Fruit fly (Drosophila melanogaster): ENCODE results near the gene Cdlc2.

The Cdlc2 gene

dm6 chr2L:1386512-1386911 is 42.3 kb downstream of the Cdlc2 start:
- peak; percentile 6 for TF ChIP-seq Ssrp (tag; optimal IDR thresholded peaks at IDR 0.05)
- peak; percentile 47; the same call in 1 of the 3 replicates for TF ChIP-seq CG17361 (GFP tag; IDR thresholded peaks at IDR 0.05)
- TF ChIP-seq yki (optimal IDR thresholded peaks at IDR 0.05), result no peak
- peak; percentile 74 for TF ChIP-seq Ets65A (GFP tag)
- no peak for TF ChIP-seq shn (GFP tag; optimal IDR thresholded peaks at IDR 0.05)

DNA sequence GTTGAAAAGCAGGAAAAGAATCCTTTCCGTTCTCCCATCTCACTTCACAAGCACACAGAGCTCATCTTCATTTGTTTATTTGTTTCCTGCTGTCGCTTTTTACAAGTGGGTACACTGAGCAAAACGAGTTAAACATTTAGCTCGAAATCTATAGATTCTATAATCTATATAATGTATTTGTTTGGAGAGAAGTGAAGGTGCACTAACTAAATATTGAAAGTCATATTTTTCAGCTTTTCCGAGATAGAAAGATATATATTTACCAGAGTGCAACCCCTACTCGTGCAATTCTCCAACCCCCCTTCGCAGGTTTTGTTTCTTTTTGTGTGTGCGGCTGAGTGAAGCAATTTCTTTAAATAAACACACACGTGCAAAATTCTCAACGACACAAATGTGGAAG is 43.6 kb downstream of the Cdlc2 start:
- peak; percentile 27 for TF ChIP-seq nerfin-1 (tag; optimal IDR thresholded peaks at IDR 0.05)
- peak; percentile 33 for TF ChIP-seq zf30C (GFP tag; optimal IDR thresholded peaks at IDR 0.05)
- peak in 1 of 2 experiments; percentile 27 for TF ChIP-seq bsh (GFP tag; optimal IDR thresholded peaks at IDR 0.05)
- no peak for TF ChIP-seq CG9215 (GFP tag; IDR thresholded peaks at IDR 0.05)
- TF ChIP-seq CG17361 (GFP tag; IDR thresholded peaks at IDR 0.05), result 0 out of 3 replicates have a peak, but pooled peaks have one; percentile 9
- 0 out of 2 replicates have a peak, but pooled peaks have one; percentile 29 for TF ChIP-seq Drgx (GFP tag; IDR thresholded peaks at IDR 0.05)
- TF ChIP-seq Ets65A (GFP tag), result peak; percentile 53
- no peak for TF ChIP-seq mirr (GFP tag; optimal IDR thresholded peaks at IDR 0.05)

DNA sequence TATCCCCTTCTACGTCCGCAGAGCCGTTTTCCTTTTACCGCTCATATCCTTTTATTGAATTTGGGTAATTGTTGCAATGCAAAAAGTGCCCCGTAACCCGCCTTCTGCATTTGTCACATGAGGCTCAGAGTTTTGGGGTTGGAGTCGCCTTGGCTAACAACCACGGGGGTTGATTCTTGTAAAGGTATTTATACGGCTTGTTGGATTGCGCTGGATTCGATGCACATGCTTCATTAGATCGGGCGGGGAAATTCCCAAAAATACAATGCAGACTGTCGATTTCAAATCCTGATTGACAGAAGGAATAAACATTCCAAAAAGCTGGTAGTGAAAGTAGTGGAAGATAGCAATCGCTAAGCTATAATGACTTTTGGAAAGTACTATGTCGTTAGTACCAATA is 46.1 kb downstream of the Cdlc2 start:
- TF ChIP-seq lov (optimal IDR thresholded peaks at IDR 0.05), result no peak
- no peak for TF ChIP-seq lov (GFP tag; IDR thresholded peaks at IDR 0.05)
- peak; percentile 80 for TF ChIP-seq pros (GFP tag; optimal IDR thresholded peaks at IDR 0.05)
- no peak for TF ChIP-seq CG12659 (GFP tag; optimal IDR thresholded peaks at IDR 0.05)
- no peak for TF ChIP-seq Six4 (GFP tag; optimal IDR thresholded peaks at IDR 0.05)
- peak; percentile 96 for TF ChIP-seq nerfin-1 (tag; optimal IDR thresholded peaks at IDR 0.05)
- TF ChIP-seq gsb-n (tag; optimal IDR thresholded peaks at IDR 0.05), result peak; percentile 26
- peak; percentile 9 for TF ChIP-seq sd (tag; optimal IDR thresholded peaks at IDR 0.05)
- TF ChIP-seq chinmo (GFP tag; IDR thresholded peaks at IDR 0.05; ENCODE audit: partially characterized antibody), result 0 out of 4 replicates have a peak, but pooled peaks have one; percentile 30
- TF ChIP-seq toy (GFP tag; IDR thresholded peaks at IDR 0.05), result no peak
- no peak for TF ChIP-seq NfI (GFP tag; optimal IDR thresholded peaks at IDR 0.05)
- no peak for TF ChIP-seq CG10274 (GFP tag; optimal IDR thresholded peaks at IDR 0.05)
- no peak for TF ChIP-seq C15 (GFP tag; IDR thresholded peaks at IDR 0.05)

DNA sequence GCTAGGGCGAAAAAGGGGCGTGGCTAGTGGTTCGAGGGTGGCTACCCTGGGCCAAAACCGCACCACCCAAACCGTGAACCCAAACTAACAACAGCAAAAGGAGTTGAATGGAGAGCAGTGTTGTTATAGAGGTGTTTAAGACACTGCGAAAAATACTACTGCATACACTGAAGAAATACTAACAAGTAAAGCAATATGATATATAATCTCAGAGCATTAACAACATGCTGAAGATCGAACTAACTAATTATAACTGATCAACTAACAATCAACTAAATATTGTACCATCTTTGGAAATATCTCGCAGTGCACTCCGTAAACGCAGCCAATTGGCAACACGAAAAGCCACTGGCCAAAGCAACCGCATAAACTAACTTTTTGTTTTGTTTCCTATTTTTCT is 49.4 kb downstream of the Cdlc2 start:
- TF ChIP-seq Ets65A (GFP tag) (peak; percentile 88), CG18476 (GFP tag; optimal IDR thresholded peaks at IDR 0.05) (no peak), Side (GFP tag; optimal IDR thresholded peaks at IDR 0.05) (no peak), dpn (GFP tag; optimal IDR thresholded peaks at IDR 0.05) (peak in 1 of 2 experiments; percentile 10), Ptx1 (GFP tag; IDR thresholded peaks at IDR 0.05) (no peak), CG12391 (tag; optimal IDR thresholded peaks at IDR 0.05) (peak; percentile 1), az2 (GFP tag; optimal IDR thresholded peaks at IDR 0.05) (peak; percentile 13), Med (GFP tag) (peak; percentile 57), dysf (GFP tag; IDR thresholded peaks at IDR 0.05) (0 out of 3 replicates have a peak, but pooled peaks have one; percentile 24), CoRest (tag; optimal IDR thresholded peaks at IDR 0.05) (peak; percentile 17), CG17802 (tag; optimal IDR thresholded peaks at IDR 0.05) (no peak), ci (GFP tag; IDR thresholded peaks at IDR 0.05) (0 out of 3 replicates have a peak, but pooled peaks have one; percentile 53), dmrt11E (tag; optimal IDR thresholded peaks at IDR 0.05) (peak; percentile 10), CG8388 (GFP tag; optimal IDR thresholded peaks at IDR 0.05) (peak; percentile 14), phol (tag; optimal IDR thresholded peaks at IDR 0.05) (peak; percentile 9), tin (GFP tag; optimal IDR thresholded peaks at IDR 0.05) (peak; percentile 18), zf30C (GFP tag; optimal IDR thresholded peaks at IDR 0.05) (no peak), CG1603 (tag; optimal IDR thresholded peaks at IDR 0.05) (peak; percentile 36), Oli (tag; optimal IDR thresholded peaks at IDR 0.05) (peak; percentile 5), CG7839 (tag; optimal IDR thresholded peaks at IDR 0.05) (peak; percentile 2), chn (GFP tag; optimal IDR thresholded peaks at IDR 0.05) (no peak), Drgx (GFP tag; IDR thresholded peaks at IDR 0.05) (0 out of 2 replicates have a peak, but pooled peaks have one; percentile 26), E2f1 (GFP tag; IDR thresholded peaks at IDR 0.05) (peak; percentile 26; the same call in 1 of the 2 replicates), vvl (GFP tag; IDR thresholded peaks at IDR 0.05) (0 out of 2 replicates have a peak, but pooled peaks have one; percentile 38), CG31441 (GFP tag; IDR thresholded peaks at IDR 0.05) (peak; percentile 31; the same call in 1 of the 2 replicates), CG2712 (tag; optimal IDR thresholded peaks at IDR 0.05) (peak; percentile 24)
